Fruit fly (Drosophila melanogaster) whole organism, adult: ENCODE results near the gene Bruce.

Experiments used
- CG11617 ChIP-seq: fragments of 200-800 bp; sonication (Bioruptor generic); optimal IDR thresholded peaks from 2 replicates; lab custom pipeline; 2017; ENCODE audit warnings: mild to moderate bottlenecking, missing biosample characterization, missing genetic modification reagents, missing genetic modification characterization
- CG12768 ChIP-seq: fragments of 200-800 bp; sonication (Bioruptor generic); optimal IDR thresholded peaks from 2 replicates; lab custom pipeline; 2017; ENCODE audit warnings: missing biosample characterization, missing genetic modification characterization, mild to moderate bottlenecking, moderate library complexity, missing genetic modification reagents
- CG14711 ChIP-seq: fragments of 200-800 bp; sonication (Bioruptor generic); optimal IDR thresholded peaks from 2 replicates; lab custom pipeline; 2018; ENCODE audit warnings: missing biosample characterization, mild to moderate bottlenecking, missing genetic modification characterization, moderate library complexity
- CG1620 ChIP-seq: fragments of 200-800 bp; sonication (Bioruptor generic); optimal IDR thresholded peaks from 2 replicates; lab custom pipeline; 2016; ENCODE audit warnings: missing biosample characterization, missing genetic modification characterization
- CG33017 ChIP-seq: fragments of 200-800 bp; sonication (Bioruptor generic); optimal IDR thresholded peaks from 2 replicates; lab custom pipeline; 2018; ENCODE audit warnings: missing biosample characterization, mild to moderate bottlenecking, missing genetic modification characterization, moderate library complexity
- CG5204 ChIP-seq: fragments of 200-800 bp; sonication (Bioruptor generic); optimal IDR thresholded peaks from 2 replicates; lab custom pipeline; 2016; ENCODE audit warnings: missing biosample characterization, missing genetic modification characterization
- CG7045 ChIP-seq: fragments of 200-800 bp; sonication (Bioruptor generic); optimal IDR thresholded peaks from 2 replicates; lab custom pipeline; 2017; ENCODE audit warnings: missing biosample characterization, mild to moderate bottlenecking, missing genetic modification characterization
- CG7101 ChIP-seq: fragments of 200-800 bp; sonication (Bioruptor generic); optimal IDR thresholded peaks from 2 replicates; lab custom pipeline; 2018; ENCODE audit warnings: missing biosample characterization, mild to moderate bottlenecking, missing genetic modification characterization, moderate library complexity
- Clk ChIP-seq: fragments of 200-800 bp; sonication (Bioruptor generic); optimal IDR thresholded peaks from 2 replicates; lab custom pipeline; 2017; ENCODE audit warnings: missing biosample characterization, missing genetic modification characterization
- Crg-1 ChIP-seq: fragments of 200-800 bp; sonication (Bioruptor generic); optimal IDR thresholded peaks from 2 replicates; lab custom pipeline; 2016; ENCODE audit warnings: missing biosample characterization, missing genetic modification characterization
- Hr96 ChIP-seq: fragments of 200-800 bp; sonication (Bioruptor generic); optimal IDR thresholded peaks from 2 replicates; lab custom pipeline; 2016; ENCODE audit warnings: missing biosample characterization, missing genetic modification characterization
- Mnt ChIP-seq: fragments of 200-800 bp; sonication (Bioruptor generic); optimal IDR thresholded peaks from 2 replicates; lab custom pipeline; 2016; ENCODE audit warnings: missing biosample characterization, mild to moderate bottlenecking, missing genetic modification characterization
- bab1 ChIP-seq: fragments of 200-800 bp; sonication (Bioruptor generic); optimal IDR thresholded peaks from 3 replicates; lab custom pipeline; 2019; ENCODE audit warnings: missing biosample characterization, mild to moderate bottlenecking, missing genetic modification characterization, moderate library complexity
- cic ChIP-seq: fragments of 200-800 bp; sonication (Bioruptor generic); optimal IDR thresholded peaks from 2 replicates; lab custom pipeline; 2017; ENCODE audit warnings: missing biosample characterization, mild to moderate bottlenecking, missing genetic modification characterization, moderate library complexity
- cnc ChIP-seq, 2 experiments: fragments of >200 bp; optimal IDR thresholded peaks; 2 replicates each; lab custom pipeline; 2017
- kay ChIP-seq: fragments of 200-800 bp; sonication (Bioruptor generic); peaks from one replicate; lab custom pipeline; 2016; ENCODE audit warnings: missing biosample characterization, missing genetic modification characterization, borderline replicate concordance
- ovo ChIP-seq: fragments of 200-800 bp; sonication (Bioruptor generic); optimal IDR thresholded peaks from 2 replicates; lab custom pipeline; 2016; ENCODE audit warnings: missing biosample characterization, missing genetic modification characterization
- pad ChIP-seq: fragments of 200-800 bp; sonication (Bioruptor generic); optimal IDR thresholded peaks from 3 replicates; lab custom pipeline; 2017; ENCODE audit warnings: missing biosample characterization, missing genetic modification characterization, mild to moderate bottlenecking, moderate library complexity, missing genetic modification reagents
- tj ChIP-seq: fragments of 200-800 bp; sonication (Bioruptor generic); optimal IDR thresholded peaks from 3 replicates; lab custom pipeline; 2017; ENCODE audit warnings: missing biosample characterization, mild to moderate bottlenecking, missing genetic modification characterization, moderate library complexity
- toe ChIP-seq: fragments of 200-800 bp; sonication (Bioruptor generic); optimal IDR thresholded peaks from 2 replicates; lab custom pipeline; 2016; ENCODE audit warnings: missing biosample characterization, missing genetic modification characterization

The Bruce gene

DNA sequence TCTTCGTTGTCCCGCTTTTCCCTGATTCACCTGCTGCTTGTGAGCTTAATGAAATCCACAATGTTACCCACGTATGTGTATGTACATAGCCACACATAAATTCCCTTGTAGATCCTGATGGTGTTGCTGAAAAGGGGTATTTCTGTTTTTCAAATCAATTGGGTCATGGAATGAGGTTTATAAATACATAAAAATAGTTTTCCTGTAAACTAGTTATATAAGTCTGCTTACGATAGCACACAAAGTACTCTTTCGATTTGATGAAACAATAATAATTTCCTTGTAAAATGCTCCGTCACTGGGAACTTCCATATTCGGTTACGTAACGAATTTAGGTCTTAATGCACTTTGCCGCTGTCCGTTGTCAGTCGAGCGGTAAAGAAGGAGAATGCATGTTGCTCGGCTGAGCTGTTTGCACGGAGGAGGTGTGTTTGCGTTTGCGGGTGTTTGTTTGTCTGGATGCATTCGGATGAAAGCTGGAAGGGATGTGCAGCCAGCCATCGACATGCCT is 61.2 kb downstream of the Bruce start:
- TF ChIP-seq CG33017 (tag; lab: Kevin White, UChicago) (no peak), CG12768 (GFP tag; lab: Kevin White, UChicago) (no peak), pad (GFP tag; lab: Kevin White, UChicago) (no peak), Crg-1 (GFP tag; lab: Kevin White, UChicago) (no peak), Mnt (GFP tag; lab: Kevin White, UChicago) (no peak), CG7101 (tag; lab: Kevin White, UChicago) (no peak), CG14711 (tag; lab: Kevin White, UChicago) (no peak), toe (no peak)

DNA sequence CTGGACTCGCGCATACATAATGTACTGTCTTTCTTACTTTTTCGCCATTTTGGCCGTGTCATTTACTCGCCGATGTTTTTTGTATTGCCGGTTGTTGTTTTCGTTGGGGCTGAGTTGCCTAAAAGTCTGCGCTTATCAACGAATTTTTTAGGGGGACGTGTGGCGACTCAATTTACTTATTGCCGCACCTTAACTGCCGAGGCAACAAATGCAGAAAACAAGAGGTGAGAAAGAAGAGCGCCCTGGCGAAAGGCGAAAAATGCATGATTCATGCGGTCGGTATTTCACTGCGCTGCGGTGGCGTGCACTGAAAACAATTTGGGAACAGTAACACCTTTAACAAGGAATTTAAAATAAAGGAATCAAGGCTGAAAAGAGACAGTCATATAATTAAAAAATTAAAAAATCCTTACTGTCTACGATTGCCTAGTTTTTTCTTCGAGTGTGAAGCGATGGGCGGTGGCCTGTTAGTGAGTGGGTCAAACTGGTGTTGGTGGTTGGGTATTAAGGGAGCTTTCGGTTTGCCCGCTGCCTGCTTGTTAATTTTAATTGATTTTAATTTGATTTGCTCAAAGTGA is 62.2 kb downstream of the Bruce start:
- peak; percentile 62 for TF ChIP-seq Clk
- TF ChIP-seq CG12768 (GFP tag; lab: Kevin White, UChicago) = peak; percentile 55
- no peak for TF ChIP-seq pad (GFP tag; lab: Kevin White, UChicago)
- TF ChIP-seq cnc (optimal IDR thresholded peaks at IDR 0.05; lab: Kevin White, UChicago) = no peak
- TF ChIP-seq toe = peak; percentile 35
- peak; percentile 13 for TF ChIP-seq Mnt (GFP tag; lab: Kevin White, UChicago)
- no peak for TF ChIP-seq cic (GFP tag; lab: Kevin White, UChicago)
- TF ChIP-seq Hr96 = peak; percentile 44
- peak; percentile 37 for TF ChIP-seq bab1 (GFP tag; lab: Kevin White, UChicago)
- TF ChIP-seq CG14711 (tag; lab: Kevin White, UChicago) = peak; percentile 72
- peak; percentile 6 for TF ChIP-seq CG33017 (tag; lab: Kevin White, UChicago)
- TF ChIP-seq tj (GFP tag; lab: Kevin White, UChicago) = peak; percentile 5
- peak; percentile 68 for TF ChIP-seq kay (GFP tag; lab: Kevin White, UChicago)
- TF ChIP-seq CG7101 (tag; lab: Kevin White, UChicago) = peak; percentile 77
- peak; percentile 44 for TF ChIP-seq CG5204
- peak; percentile 46 for TF ChIP-seq CG7045

DNA sequence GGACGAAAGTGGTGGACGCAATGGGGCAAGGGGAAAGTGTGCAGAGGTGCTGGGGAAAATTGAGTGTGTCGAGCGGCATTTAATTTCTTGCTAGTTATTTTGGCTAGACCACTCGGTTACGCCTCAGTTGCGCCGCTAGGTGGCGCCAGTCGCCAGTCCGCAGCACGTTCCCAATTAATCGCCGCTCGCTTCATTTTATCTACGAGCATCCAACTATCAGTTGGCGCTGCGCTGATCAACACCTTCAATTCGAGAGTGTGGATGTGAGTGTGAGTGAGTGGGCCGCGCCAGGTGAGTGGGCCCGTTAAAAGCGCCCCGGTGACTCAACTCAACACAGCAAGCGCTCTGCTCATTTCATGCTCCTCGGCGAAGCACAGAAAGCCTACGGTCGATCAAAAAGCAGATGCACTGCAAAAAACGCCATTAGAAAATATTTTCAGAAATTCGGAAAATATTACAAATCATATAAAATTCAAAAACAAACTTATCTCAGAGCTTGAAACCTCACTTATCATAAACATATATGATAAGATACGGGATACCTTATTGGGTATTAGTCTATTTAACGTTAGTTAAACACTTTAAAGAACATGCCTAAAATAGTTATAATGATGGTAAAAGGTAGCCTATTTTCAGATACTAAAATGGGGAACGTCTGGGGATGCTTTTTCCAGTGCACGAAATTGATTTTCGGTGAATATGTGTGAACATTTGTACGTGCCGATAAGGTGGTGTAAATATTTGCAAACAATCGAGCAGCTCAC is 62.9 kb downstream of the Bruce start:
- TF ChIP-seq CG7101 (tag; lab: Kevin White, UChicago) = peak; percentile 91
- TF ChIP-seq CG1620 (GFP tag; lab: Kevin White, UChicago) = peak; percentile 80
- peak; percentile 96 for TF ChIP-seq CG11617 (GFP tag; lab: Kevin White, UChicago)
- TF ChIP-seq Hr96 = peak; percentile 83
- peak; percentile 41 for TF ChIP-seq Mnt (GFP tag; lab: Kevin White, UChicago)
- TF ChIP-seq Clk = peak; percentile 70
- peak; percentile 86 for TF ChIP-seq CG5204
- TF ChIP-seq ovo = peak; percentile 66
- TF ChIP-seq CG7045 = peak; percentile 83
- no peak for TF ChIP-seq cnc (optimal IDR thresholded peaks at IDR 0.05; lab: Kevin White, UChicago)
- peak; percentile 59 for TF ChIP-seq kay (GFP tag; lab: Kevin White, UChicago)
- TF ChIP-seq toe = peak; percentile 83
- TF ChIP-seq CG33017 (tag; lab: Kevin White, UChicago) = peak; percentile 89
- TF ChIP-seq cic (GFP tag; lab: Kevin White, UChicago) = peak; percentile 37
- TF ChIP-seq Crg-1 (GFP tag; lab: Kevin White, UChicago) = peak; percentile 72
- TF ChIP-seq bab1 (GFP tag; lab: Kevin White, UChicago) = peak; percentile 94
- peak; percentile 82 for TF ChIP-seq CG14711 (tag; lab: Kevin White, UChicago)
- TF ChIP-seq tj (GFP tag; lab: Kevin White, UChicago) = peak; percentile 64
- peak; percentile 69 for TF ChIP-seq pad (GFP tag; lab: Kevin White, UChicago)
- TF ChIP-seq CG12768 (GFP tag; lab: Kevin White, UChicago) = peak; percentile 90

DNA sequence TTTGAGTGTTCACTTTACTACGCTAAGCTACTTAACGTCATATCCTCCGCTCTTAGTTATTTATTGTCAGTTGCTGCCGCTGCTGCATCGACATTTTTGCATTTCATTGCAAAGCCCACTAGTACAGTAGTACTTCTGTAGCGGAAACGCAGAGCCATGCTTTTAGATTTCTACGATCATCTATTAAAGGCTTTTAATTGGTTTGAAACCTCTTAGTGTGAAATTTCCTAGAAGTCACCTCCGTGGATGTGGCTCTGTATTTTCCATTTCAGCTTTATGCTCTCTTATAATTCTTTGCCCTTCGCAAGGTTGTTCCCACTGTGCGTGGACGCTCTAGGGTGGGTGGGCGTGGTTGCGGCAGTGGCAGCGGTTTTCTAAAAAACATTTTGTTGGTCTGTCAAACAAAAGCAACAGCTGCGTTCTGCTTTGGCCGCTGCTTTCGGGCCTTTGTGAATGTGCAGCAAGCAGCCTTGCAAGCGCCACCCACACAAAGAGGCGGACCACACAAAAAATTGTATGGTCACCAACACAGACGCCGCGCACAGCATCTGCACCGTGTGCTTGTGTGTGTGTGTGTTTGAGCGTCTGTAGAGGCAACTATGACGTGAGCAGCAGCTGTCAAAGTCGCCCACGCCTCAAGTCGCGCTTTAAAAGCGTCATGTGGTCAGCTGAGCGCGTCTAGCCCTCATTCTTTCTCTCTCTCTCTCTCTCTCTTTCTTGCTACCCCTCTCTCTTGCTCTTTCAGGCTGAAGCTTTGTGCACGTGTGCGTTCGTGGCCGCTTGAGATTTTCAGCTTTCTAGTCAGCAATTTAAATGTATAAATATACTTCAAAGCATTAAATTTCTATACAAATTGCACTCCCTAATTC is 64.3 kb downstream of the Bruce start:
- peak; percentile 55 for TF ChIP-seq tj (GFP tag; lab: Kevin White, UChicago)
- TF ChIP-seq pad (GFP tag; lab: Kevin White, UChicago) = no peak
- TF ChIP-seq CG7045 = peak; percentile 21

DNA sequence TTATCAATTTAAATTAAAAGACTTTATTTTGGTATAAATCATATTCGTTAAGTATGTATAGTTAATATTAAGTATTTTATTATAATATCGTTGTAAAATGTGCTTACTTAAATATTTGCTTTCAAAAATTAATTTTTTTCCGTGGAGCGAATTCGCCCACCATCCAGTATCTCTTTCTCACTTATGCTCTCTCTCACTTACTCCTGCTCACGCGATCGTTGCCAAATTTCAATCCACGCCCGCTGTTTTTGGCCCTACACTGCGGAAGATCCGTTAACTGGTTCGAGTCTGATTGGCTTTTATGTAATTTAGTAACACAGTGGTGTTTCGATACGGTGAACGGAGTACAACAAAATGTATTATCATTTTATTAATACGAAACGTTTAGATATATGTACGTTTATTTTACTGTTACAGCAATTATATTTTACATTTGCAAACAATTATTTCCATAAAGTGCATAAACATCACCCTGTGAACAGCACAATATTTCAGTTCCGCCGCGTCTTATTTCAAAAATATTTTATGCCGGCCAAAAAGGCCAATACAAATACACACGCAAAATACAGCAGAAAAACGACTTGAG is 65.5 kb downstream of the Bruce start:
- no peak for TF ChIP-seq CG5204
- TF ChIP-seq bab1 (GFP tag; lab: Kevin White, UChicago) = peak; percentile 14
- peak; percentile 71 for TF ChIP-seq tj (GFP tag; lab: Kevin White, UChicago)
- peak; percentile 38 for TF ChIP-seq kay (GFP tag; lab: Kevin White, UChicago)
- TF ChIP-seq CG7101 (tag; lab: Kevin White, UChicago) = peak; percentile 20
- TF ChIP-seq CG12768 (GFP tag; lab: Kevin White, UChicago) = no peak
- TF ChIP-seq pad (GFP tag; lab: Kevin White, UChicago) = no peak
- TF ChIP-seq cnc (optimal IDR thresholded peaks at IDR 0.05; lab: Kevin White, UChicago) = no peak
- TF ChIP-seq CG7045 = no peak
- no peak for TF ChIP-seq CG33017 (tag; lab: Kevin White, UChicago)
- TF ChIP-seq CG14711 (tag; lab: Kevin White, UChicago) = peak; percentile 41
- TF ChIP-seq Clk = no peak
- no peak for TF ChIP-seq CG11617 (GFP tag; lab: Kevin White, UChicago)
